Fruit fly (Drosophila melanogaster): ENCODE data around the gene CG43965.

Gene CG43965

DNA sequence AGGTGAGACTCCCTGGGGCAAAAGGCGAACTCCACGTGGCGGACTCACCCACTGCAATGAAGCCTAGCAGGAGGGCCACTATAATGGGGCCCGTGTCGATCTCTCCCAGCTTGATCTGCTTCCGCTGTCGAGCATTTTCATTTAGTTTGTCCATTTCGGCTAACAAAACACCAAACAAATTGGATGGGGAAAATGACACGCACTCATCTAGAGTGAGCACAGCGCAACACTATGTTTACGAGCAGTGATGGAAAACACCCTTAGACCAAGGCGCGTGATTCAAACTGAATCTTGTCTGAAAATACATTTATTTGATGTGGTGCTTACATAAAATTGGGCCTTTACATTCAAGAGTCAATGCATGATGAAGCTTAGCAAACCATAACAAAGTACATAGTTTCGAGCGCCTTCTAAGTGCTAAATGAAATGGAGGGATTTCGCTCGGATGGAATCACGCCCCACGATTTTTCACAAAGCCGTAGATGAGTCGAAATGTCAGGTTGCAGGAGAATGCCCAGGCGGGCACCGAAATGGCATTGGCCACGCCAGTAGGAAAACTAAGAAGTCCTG, 5.5 kb downstream of the CG43965 start, which contains the start of gene SrpRbeta (continued):
- TF ChIP-seq pita (GFP tag; optimal IDR thresholded peaks at IDR 0.05) (no peak), Trl (optimal IDR thresholded peaks at IDR 0.05) (no peak), Trl (GFP tag; optimal IDR thresholded peaks at IDR 0.05) (peak; percentile 45), HLH54F (GFP tag; optimal IDR thresholded peaks at IDR 0.05) (peak; percentile 30), sqz (GFP tag; optimal IDR thresholded peaks at IDR 0.05) (no peak), wek (GFP tag; optimal IDR thresholded peaks at IDR 0.05) (no peak), sob (GFP tag; IDR thresholded peaks at IDR 0.05) (peak; percentile 68), kay (GFP tag; optimal IDR thresholded peaks at IDR 0.05) (peak; percentile 37), Awh (GFP tag; IDR thresholded peaks at IDR 0.05) (no peak), Mad (GFP tag; optimal IDR thresholded peaks at IDR 0.05) (peak; percentile 35), ftz-f1 (GFP tag; optimal IDR thresholded peaks at IDR 0.05) (no peak), hkb (optimal IDR thresholded peaks at IDR 0.05) (no peak), hkb (GFP tag; IDR thresholded peaks at IDR 0.05) (no peak), sd (tag; optimal IDR thresholded peaks at IDR 0.05) (no peak), sug (tag; optimal IDR thresholded peaks at IDR 0.05) (peak; percentile 20), caup (GFP tag; optimal IDR thresholded peaks at IDR 0.05; ENCODE audit: severe bottlenecking) (peak; percentile 14), Dip3 (GFP tag; optimal IDR thresholded peaks at IDR 0.05) (peak; percentile 22), CG14014 (GFP tag; IDR thresholded peaks at IDR 0.05) (0 out of 2 replicates have a peak, but pooled peaks have one; percentile 24), Nf-YC (tag; optimal IDR thresholded peaks at IDR 0.05) (peak; percentile 1), Sin3A (optimal IDR thresholded peaks at IDR 0.05) (peak; percentile 11), ash1 (GFP tag; optimal IDR thresholded peaks at IDR 0.05) (no peak), CG17328 (GFP tag; IDR thresholded peaks at IDR 0.05) (no peak; the same call in 1 of the 2 replicates), run (tag; optimal IDR thresholded peaks at IDR 0.05) (no peak), amos (GFP tag; IDR thresholded peaks at IDR 0.05; ENCODE audit: partially characterized antibody) (peak; percentile 7; the same call in 1 of the 2 replicates), ato (GFP tag; IDR thresholded peaks at IDR 0.05; ENCODE audit: partially characterized antibody) (no peak), schlank (tag; optimal IDR thresholded peaks at IDR 0.05) (no peak), ci (GFP tag; IDR thresholded peaks at IDR 0.05) (peak; percentile 54; the same call in 1 of the 3 replicates), CG9727 (GFP tag; optimal IDR thresholded peaks at IDR 0.05) (no peak), repo (GFP tag; optimal IDR thresholded peaks at IDR 0.05) (peak; percentile 4), CG33213 (GFP tag; optimal IDR thresholded peaks at IDR 0.05) (peak; percentile 54), NFAT (GFP tag; IDR thresholded peaks at IDR 0.05) (peak; percentile 65; the same call in 1 of the 2 replicates), CG1603 (tag; optimal IDR thresholded peaks at IDR 0.05) (peak; percentile 40), unpg (GFP tag; optimal IDR thresholded peaks at IDR 0.05) (no peak), YL-1 (GFP tag; optimal IDR thresholded peaks at IDR 0.05) (peak; percentile 87), CG4328 (GFP tag; optimal IDR thresholded peaks at IDR 0.05) (no peak), ems (GFP tag; optimal IDR thresholded peaks at IDR 0.05) (peak; percentile 7), CG12659 (GFP tag; optimal IDR thresholded peaks at IDR 0.05) (peak; percentile 47), H2.0 (GFP tag; IDR thresholded peaks at IDR 0.05) (peak; percentile 13; the same call in 1 of the 2 replicates), bowl (GFP tag; IDR thresholded peaks at IDR 0.05) (no peak), CG15479 (GFP tag; optimal IDR thresholded peaks at IDR 0.05) (no peak), dysf (GFP tag; IDR thresholded peaks at IDR 0.05) (0 out of 3 replicates have a peak, but pooled peaks have one; percentile 18), Rfx (GFP tag; IDR thresholded peaks at IDR 0.05) (peak; percentile 58), HmgZ (tag; optimal IDR thresholded peaks at IDR 0.05) (peak; percentile 71), trem (tag; optimal IDR thresholded peaks at IDR 0.05) (peak; percentile 75), slp2 (GFP tag; optimal IDR thresholded peaks at IDR 0.05) (no peak), mam (GFP tag; optimal IDR thresholded peaks at IDR 0.05) (peak; percentile 11), MESR4 (GFP tag; optimal IDR thresholded peaks at IDR 0.05) (peak; percentile 99), stwl (tag; optimal IDR thresholded peaks at IDR 0.05) (peak; percentile 41), Oli (tag; optimal IDR thresholded peaks at IDR 0.05) (no peak), CG2129 (GFP tag; IDR thresholded peaks at IDR 0.05; ENCODE audit: partially characterized antibody) (no peak), CG11456 (GFP tag; IDR thresholded peaks at IDR 0.05) (peak; percentile 23; the same call in 1 of the 3 replicates)
